Fruit fly (Drosophila melanogaster) Kc167 (cell line): ENCODE data around the gene Cpr67Fa2.

ENCODE experiments used
- Myc ChIP-seq: fragments of >200 bp; optimal IDR thresholded peaks from 2 replicates; lab custom pipeline; 2017; ENCODE audit warnings: missing external identifiers
- h ChIP-seq: fragments of >200 bp; optimal IDR thresholded peaks from 3 replicates; lab custom pipeline; 2018; ENCODE audit warnings: missing external identifiers
- insv ChIP-seq: fragments of >200 bp; optimal IDR thresholded peaks from 3 replicates; lab custom pipeline; 2018; ENCODE audit warnings: missing external identifiers
- psq ChIP-seq: fragments of >200 bp; optimal IDR thresholded peaks from 2 replicates; lab custom pipeline; 2017; ENCODE audit warnings: missing external identifiers
- ttk ChIP-seq: sonication (Bioruptor generic); optimal IDR thresholded peaks from 2 replicates; lab custom pipeline; 2017; ENCODE audit warnings: missing external identifiers

DNA sequence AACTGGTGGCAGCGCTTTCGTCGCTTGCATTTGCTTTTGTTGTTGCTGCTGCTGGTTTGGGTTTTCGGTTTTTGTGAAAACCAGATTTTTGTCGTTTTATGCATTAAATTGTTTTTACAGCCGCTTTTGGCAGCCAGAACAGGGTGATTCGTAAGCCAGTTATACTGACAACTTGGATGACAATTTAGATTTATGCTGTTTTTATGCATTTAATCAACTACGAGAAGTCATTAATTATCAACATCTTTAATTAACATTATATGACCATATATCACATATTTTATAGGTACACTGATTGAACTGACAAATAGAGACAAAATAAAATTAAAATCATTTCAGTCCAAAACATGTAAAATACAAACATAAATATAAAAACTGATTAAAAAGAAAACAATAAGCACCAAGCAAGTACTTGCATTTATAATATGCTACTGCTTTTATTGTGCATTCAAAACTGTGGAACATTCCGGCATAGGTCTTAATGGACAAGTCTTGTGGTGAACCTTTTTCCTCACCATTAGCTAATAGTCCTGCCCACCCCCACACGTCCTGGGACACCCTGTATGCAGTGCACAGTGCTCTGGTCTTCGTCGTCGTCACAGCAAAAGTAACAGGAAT, 36.6 kb upstream of the Cpr67Fa2 start:
- TF ChIP-seq psq (lab: Kevin White, UChicago) (no peak), h (lab: Kevin White, UChicago) (no peak), insv (lab: Kevin White, UChicago) (no peak), Myc (lab: Kevin White, UChicago) (no peak), ttk (lab: Kevin White, UChicago) (no peak)
